Fruit fly (Drosophila melanogaster) whole organism, pupa: ENCODE measurements around the gene mRpL49.
A peak's percentile ranks its signal among the peaks of the same experiment; 100 is the strongest.

Experiments used
- CG10348 ChIP-seq: fragments of 200-800 bp; sonication (Bioruptor generic); IDR thresholded peaks from 2 replicates; pipeline ENCODE4 v1.3.6; 2022; ENCODE audit warnings: missing biosample characterization, missing genetic modification characterization
- CG12605 ChIP-seq: fragments of 200-800 bp; sonication (Bioruptor generic); IDR thresholded peaks from 2 replicates; pipeline ENCODE4 v1.3.6; 2022; ENCODE audit warnings: missing biosample characterization, missing genetic modification characterization
- CG13204 ChIP-seq: fragments of 200-800 bp; sonication (Bioruptor generic); optimal IDR thresholded peaks from 2 replicates; lab custom pipeline; 2018; ENCODE audit warnings: missing biosample characterization, mild to moderate bottlenecking, missing genetic modification characterization, moderate library complexity
- CG14655 ChIP-seq: fragments of 200-800 bp; sonication (Bioruptor generic); optimal IDR thresholded peaks from 3 replicates; lab custom pipeline; 2017; ENCODE audit warnings: mild to moderate bottlenecking, missing biosample characterization, missing genetic modification reagents, missing genetic modification characterization
- CG15710 ChIP-seq: fragments of 200-800 bp; sonication (Bioruptor generic); optimal IDR thresholded peaks from 2 replicates; lab custom pipeline; 2018; ENCODE audit warnings: missing biosample characterization, mild to moderate bottlenecking, missing genetic modification characterization, moderate library complexity
- CG17806 ChIP-seq: fragments of 200-800 bp; sonication (Bioruptor generic); optimal IDR thresholded peaks from 2 replicates; lab custom pipeline; 2018; ENCODE audit warnings: missing biosample characterization, mild to moderate bottlenecking, missing genetic modification characterization, moderate library complexity
- CG32121 ChIP-seq: fragments of 200-800 bp; sonication (Bioruptor generic); IDR thresholded peaks from 2 replicates; pipeline ENCODE4 v1.3.6; 2022; ENCODE audit warnings: missing biosample characterization, missing genetic modification characterization
- CG34367 ChIP-seq: fragments of 200-800 bp; sonication (Bioruptor generic); optimal IDR thresholded peaks from 2 replicates; lab custom pipeline; 2018; ENCODE audit warnings: missing biosample characterization, mild to moderate bottlenecking, missing genetic modification characterization
- CG4496 ChIP-seq: fragments of 200-800 bp; sonication (Bioruptor generic); IDR thresholded peaks from 3 replicates; pipeline ENCODE4 v1.3.6; 2022; ENCODE audit warnings: missing biosample characterization, missing genetic modification characterization
- CG8159 ChIP-seq: fragments of 200-800 bp; sonication (Bioruptor generic); optimal IDR thresholded peaks from 3 replicates; lab custom pipeline; 2018; ENCODE audit warnings: missing biosample characterization, mild to moderate bottlenecking, missing genetic modification characterization, moderate library complexity
- CG8301 ChIP-seq: fragments of 200-800 bp; sonication (Bioruptor generic); optimal IDR thresholded peaks from 2 replicates; lab custom pipeline; 2018; ENCODE audit warnings: missing biosample characterization, mild to moderate bottlenecking, missing genetic modification characterization
- CG9948 ChIP-seq: fragments of 200-800 bp; sonication (Bioruptor generic); optimal IDR thresholded peaks from 2 replicates; lab custom pipeline; 2018; ENCODE audit warnings: missing biosample characterization, mild to moderate bottlenecking, missing genetic modification characterization, moderate library complexity
- D1 ChIP-seq: fragments of 200-800 bp; sonication (Bioruptor generic); optimal IDR thresholded peaks from 2 replicates; lab custom pipeline; 2018; ENCODE audit warnings: missing biosample characterization, mild to moderate bottlenecking, missing genetic modification characterization, moderate library complexity
- EcR ChIP-seq: fragments of 200-800 bp; sonication (Bioruptor generic); optimal IDR thresholded peaks from 3 replicates; lab custom pipeline; 2019; ENCODE audit warnings: missing biosample characterization, missing genetic modification characterization, mild to moderate bottlenecking, moderate library complexity, missing genetic modification reagents
- Ets98B ChIP-seq: fragments of 200-800 bp; sonication (Bioruptor generic); IDR thresholded peaks from 2 replicates; pipeline ENCODE4 v1.3.6; 2022; ENCODE audit warnings: missing biosample characterization, missing genetic modification characterization
- Pif1A ChIP-seq: fragments of 200-800 bp; sonication (Bioruptor generic); optimal IDR thresholded peaks from 3 replicates; lab custom pipeline; 2016; ENCODE audit warnings: missing biosample characterization, missing genetic modification characterization
- Pif1B ChIP-seq: fragments of 200-800 bp; sonication (Bioruptor generic); optimal IDR thresholded peaks from 3 replicates; lab custom pipeline; 2016; ENCODE audit warnings: missing biosample characterization, missing genetic modification characterization
- Snoo ChIP-seq: fragments of 200-800 bp; sonication (Bioruptor generic); optimal IDR thresholded peaks from 3 replicates; lab custom pipeline; 2017; ENCODE audit warnings: missing biosample characterization, mild to moderate bottlenecking, missing genetic modification characterization, inconsistent platforms
- fd96Ca ChIP-seq: fragments of 200-800 bp; sonication (Bioruptor generic); IDR thresholded peaks from 3 replicates; pipeline ENCODE4 v1.3.6; 2022; ENCODE audit warnings: missing biosample characterization, missing genetic modification characterization
- gl ChIP-seq: fragments of 200-800 bp; sonication (Bioruptor generic); optimal IDR thresholded peaks from 2 replicates; lab custom pipeline; 2018; ENCODE audit warnings: missing biosample characterization, mild to moderate bottlenecking, missing genetic modification characterization
- rn ChIP-seq: fragments of 200-800 bp; sonication (Bioruptor generic); IDR thresholded peaks from 2 replicates; pipeline ENCODE4 v1.3.6; 2022; ENCODE audit warnings: missing biosample characterization, missing genetic modification characterization

Gene mRpL49

dm6 chrX:12913729-12914128 is 6.8 kb downstream of the mRpL49 start:
- TF ChIP-seq CG17806 (tag; lab: Kevin White, UChicago) (peak; percentile 37), CG12605 (GFP tag; lab: Robert Waterston, UW) (no peak), CG14655 (GFP tag; lab: Kevin White, UChicago) (peak; percentile 26), Snoo (tag; lab: Kevin White, UChicago) (no peak), gl (tag; lab: Kevin White, UChicago) (no peak), CG10348 (no peak), Pif1A (GFP tag; lab: Kevin White, UChicago) (no peak), Pif1B (no peak), D1 (tag; lab: Kevin White, UChicago) (no peak), EcR (GFP tag; lab: Kevin White, UChicago) (no peak), CG4496 (0 out of 3 replicates have a peak, but pooled peaks have one; percentile 16), fd96Ca (no peak), CG13204 (GFP tag; lab: Kevin White, UChicago) (no peak), Ets98B (GFP tag; lab: Robert Waterston, UW) (no peak), CG9948 (no peak), rn (GFP tag; lab: Robert Waterston, UW) (no peak), CG8159 (tag; lab: Kevin White, UChicago) (peak; percentile 61), CG15710 (tag; lab: Kevin White, UChicago) (peak; percentile 37), CG32121 (GFP tag; lab: Robert Waterston, UW) (no peak), CG34367 (tag; lab: Kevin White, UChicago) (no peak), CG8301 (tag; lab: Kevin White, UChicago) (no peak)

- TF ChIP-seq D1 (tag; lab: Kevin White, UChicago) (no peak), CG32121 (GFP tag; lab: Robert Waterston, UW) (no peak), Ets98B (GFP tag; lab: Robert Waterston, UW) (no peak), CG8301 (tag; lab: Kevin White, UChicago) (no peak), Pif1A (GFP tag; lab: Kevin White, UChicago) (no peak), EcR (GFP tag; lab: Kevin White, UChicago) (no peak), fd96Ca (no peak), CG8159 (tag; lab: Kevin White, UChicago) (no peak), CG34367 (tag; lab: Kevin White, UChicago) (no peak), CG9948 (no peak), CG14655 (GFP tag; lab: Kevin White, UChicago) (no peak), CG4496 (no peak), rn (GFP tag; lab: Robert Waterston, UW) (no peak), Snoo (tag; lab: Kevin White, UChicago) (no peak)
Measured at dm6 chrX:12917177-12917576, 10.3 kb downstream of the mRpL49 start, which contains the start of gene fne. TSS of gene fne (plus strand) at chrX:12917477.

- TF ChIP-seq Pif1A (GFP tag; lab: Kevin White, UChicago) (no peak), fd96Ca (no peak), gl (tag; lab: Kevin White, UChicago) (no peak), CG12605 (GFP tag; lab: Robert Waterston, UW) (no peak), CG14655 (GFP tag; lab: Kevin White, UChicago) (no peak), CG8301 (tag; lab: Kevin White, UChicago) (no peak), Pif1B (no peak), CG32121 (GFP tag; lab: Robert Waterston, UW) (no peak)
Measured at dm6 chrX:12919594-12919993, 12.7 kb downstream of the mRpL49 start.

dm6 chrX:12922338-12922737 is 15.4 kb downstream of the mRpL49 start:
- TF ChIP-seq Pif1A (GFP tag; lab: Kevin White, UChicago) (no peak), CG9948 (no peak), CG14655 (GFP tag; lab: Kevin White, UChicago) (no peak), CG8301 (tag; lab: Kevin White, UChicago) (no peak), D1 (tag; lab: Kevin White, UChicago) (no peak), CG8159 (tag; lab: Kevin White, UChicago) (no peak), CG32121 (GFP tag; lab: Robert Waterston, UW) (no peak), CG4496 (no peak), EcR (GFP tag; lab: Kevin White, UChicago) (no peak), Pif1B (no peak), CG15710 (tag; lab: Kevin White, UChicago) (no peak), CG12605 (GFP tag; lab: Robert Waterston, UW) (no peak), Snoo (tag; lab: Kevin White, UChicago) (no peak)
- TF ChIP-seq, all 21 proteins: peak for 0

- no peak for TF ChIP-seq D1 (tag; lab: Kevin White, UChicago)
- peak; percentile 1 for TF ChIP-seq CG8159 (tag; lab: Kevin White, UChicago)
- no peak for TF ChIP-seq CG9948
- no peak for TF ChIP-seq CG4496
- TF ChIP-seq Ets98B (GFP tag; lab: Robert Waterston, UW): no peak
- TF ChIP-seq CG15710 (tag; lab: Kevin White, UChicago): no peak
- TF ChIP-seq Pif1A (GFP tag; lab: Kevin White, UChicago): no peak
- no peak for TF ChIP-seq rn (GFP tag; lab: Robert Waterston, UW)
- no peak for TF ChIP-seq CG32121 (GFP tag; lab: Robert Waterston, UW)
- no peak for TF ChIP-seq CG17806 (tag; lab: Kevin White, UChicago)
- TF ChIP-seq CG8301 (tag; lab: Kevin White, UChicago): no peak
- no peak for TF ChIP-seq CG34367 (tag; lab: Kevin White, UChicago)
- TF ChIP-seq gl (tag; lab: Kevin White, UChicago): no peak
- peak; percentile 39 for TF ChIP-seq Snoo (tag; lab: Kevin White, UChicago)
- no peak for TF ChIP-seq CG14655 (GFP tag; lab: Kevin White, UChicago)
Measured at dm6 chrX:12923258-12923901, 16.5 kb downstream of the mRpL49 start.
